Fruit fly (Drosophila melanogaster): ENCODE measurements around the gene CG34448.

The CG34448 gene

DNA sequence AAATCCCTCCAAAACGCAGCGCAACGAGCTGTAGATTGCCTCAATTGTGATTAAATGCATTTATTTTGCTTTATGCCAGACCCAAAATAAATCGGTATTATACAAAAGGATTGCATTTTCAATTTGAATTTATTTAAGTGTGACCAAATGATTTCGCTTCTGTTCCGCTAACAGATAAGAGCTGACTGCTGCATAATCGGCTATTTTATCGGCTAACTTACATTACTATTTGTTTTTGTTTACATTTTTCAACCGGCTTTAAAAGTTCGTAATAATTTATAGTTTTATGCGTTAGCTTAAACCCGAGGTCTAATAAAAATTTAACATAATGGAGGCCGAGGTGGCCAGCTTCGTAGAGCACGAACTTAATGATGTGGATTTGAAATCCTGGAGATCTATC is 34.8 kb downstream of the CG34448 start, which contains the start of gene PIG-Wa (continued):
- TF ChIP-seq CG9609 (GFP tag; optimal IDR thresholded peaks at IDR 0.05), result no peak
- TF ChIP-seq CG18764 (GFP tag; optimal IDR thresholded peaks at IDR 0.05), result no peak
- no peak for TF ChIP-seq Lpt (GFP tag; optimal IDR thresholded peaks at IDR 0.05)
- no peak for TF ChIP-seq Hr3 (GFP tag; optimal IDR thresholded peaks at IDR 0.05)
- no peak for TF ChIP-seq MTF-1 (GFP tag; optimal IDR thresholded peaks at IDR 0.05; ENCODE audit: borderline replicate concordance)
- TF ChIP-seq corto (GFP tag; optimal IDR thresholded peaks at IDR 0.05), result no peak
- TF ChIP-seq HmgD (GFP tag; optimal IDR thresholded peaks at IDR 0.05), result peak; percentile 29
- no peak for TF ChIP-seq seq (GFP tag; IDR thresholded peaks at IDR 0.05)
- TF ChIP-seq CG6854 (GFP tag; optimal IDR thresholded peaks at IDR 0.05), result no peak
- TF ChIP-seq CG18262 (tag; optimal IDR thresholded peaks at IDR 0.05), result no peak
- TF ChIP-seq Taf1 (GFP tag; IDR thresholded peaks at IDR 0.05), result no peak
- TF ChIP-seq gsb-n (tag; optimal IDR thresholded peaks at IDR 0.05), result no peak
- TF ChIP-seq tgo (GFP tag; IDR thresholded peaks at IDR 0.05), result no peak
- no peak for TF ChIP-seq dmrt99B (tag; optimal IDR thresholded peaks at IDR 0.05)
- TF ChIP-seq Deaf1 (tag; optimal IDR thresholded peaks at IDR 0.05), result no peak
- TF ChIP-seq CG6654 (GFP tag; optimal IDR thresholded peaks at IDR 0.05), result no peak
- no peak for TF ChIP-seq Fer3 (tag; optimal IDR thresholded peaks at IDR 0.05)
- no peak for TF ChIP-seq CG17829 (tag; optimal IDR thresholded peaks at IDR 0.05)
- TF ChIP-seq CG8478 (optimal IDR thresholded peaks at IDR 0.05), result no peak
- TF ChIP-seq CG15073 (GFP tag; optimal IDR thresholded peaks at IDR 0.05), result no peak
- no peak for TF ChIP-seq Hmr (GFP tag; optimal IDR thresholded peaks at IDR 0.05)
- no peak for TF ChIP-seq z (GFP tag; IDR thresholded peaks at IDR 0.05)
- no peak for TF ChIP-seq Nf-YC (tag; optimal IDR thresholded peaks at IDR 0.05)
- no peak for TF ChIP-seq CG10209 (GFP tag; optimal IDR thresholded peaks at IDR 0.05)
- no peak for TF ChIP-seq esg (GFP tag; conservative IDR thresholded peaks at IDR 0.05)
- TF ChIP-seq CG7963 (GFP tag; IDR thresholded peaks at IDR 0.05; ENCODE audit: partially characterized antibody), result no peak
- TF ChIP-seq Sox102F (GFP tag; optimal IDR thresholded peaks at IDR 0.05), result no peak
- no peak for TF ChIP-seq Sry-β (GFP tag; optimal IDR thresholded peaks at IDR 0.05)
- TF ChIP-seq CG2120 (GFP tag; optimal IDR thresholded peaks at IDR 0.05), result no peak
- TF ChIP-seq CG13296 (GFP tag; optimal IDR thresholded peaks at IDR 0.05), result no peak
- peak; percentile 80 for TF ChIP-seq nerfin-1 (tag; optimal IDR thresholded peaks at IDR 0.05)
- TF ChIP-seq CG9437 (GFP tag; optimal IDR thresholded peaks at IDR 0.05), result no peak
- TF ChIP-seq Dek (tag; optimal IDR thresholded peaks at IDR 0.05), result no peak
- no peak for TF ChIP-seq Vsx1 (GFP tag; optimal IDR thresholded peaks at IDR 0.05)
- no peak for TF ChIP-seq Rfx (GFP tag; IDR thresholded peaks at IDR 0.05)
- no peak for TF ChIP-seq ERR (GFP tag; optimal IDR thresholded peaks at IDR 0.05)
- TF ChIP-seq HLHmδ (GFP tag; optimal IDR thresholded peaks at IDR 0.05), result no peak
- TF ChIP-seq ssp (GFP tag; IDR thresholded peaks at IDR 0.05), result no peak
- no peak for TF ChIP-seq emc (GFP tag; optimal IDR thresholded peaks at IDR 0.05)
- no peak for TF ChIP-seq BtbVII (GFP tag; optimal IDR thresholded peaks at IDR 0.05)
- TF ChIP-seq CG10321 (GFP tag; IDR thresholded peaks at IDR 0.05), result no peak
- TF ChIP-seq CG3995 (GFP tag; optimal IDR thresholded peaks at IDR 0.05), result no peak
- TF ChIP-seq pzg (GFP tag; optimal IDR thresholded peaks at IDR 0.05), result peak; percentile 60
- TF ChIP-seq pnt (GFP tag; optimal IDR thresholded peaks at IDR 0.05), result no peak
- no peak for TF ChIP-seq Doc2 (GFP tag; IDR thresholded peaks at IDR 0.05)
- TF ChIP-seq Meics (GFP tag; optimal IDR thresholded peaks at IDR 0.05), result no peak
- TF ChIP-seq Gsc (GFP tag; IDR thresholded peaks at IDR 0.05), result no peak
- TF ChIP-seq CG15696 (tag; optimal IDR thresholded peaks at IDR 0.05), result no peak
- no peak for TF ChIP-seq CG10147 (GFP tag; optimal IDR thresholded peaks at IDR 0.05)
- TF ChIP-seq CG13424 (tag; optimal IDR thresholded peaks at IDR 0.05), result no peak
- TF ChIP-seq CG32767 (GFP tag; IDR thresholded peaks at IDR 0.05), result no peak
- TF ChIP-seq CG17612 (GFP tag; IDR thresholded peaks at IDR 0.05), result no peak
- no peak for TF ChIP-seq Ravus (GFP tag; IDR thresholded peaks at IDR 0.05)
